Fruit fly (Drosophila melanogaster): ENCODE measurements around the gene CG13101.

The CG13101 gene

dm6 chr2L:8982584-8983302, 1.9 kb downstream of the CG13101 start (continued):
- TF ChIP-seq CG9876 (GFP tag; optimal IDR thresholded peaks at IDR 0.05) (no peak), CG31365 (tag; optimal IDR thresholded peaks at IDR 0.05) (no peak), ttk (GFP tag; IDR thresholded peaks at IDR 0.05) (peak; percentile 33; the same call in 1 of the 2 replicates), B-H1 (GFP tag; IDR thresholded peaks at IDR 0.05) (0 out of 3 replicates have a peak, but pooled peaks have one; percentile 24), lov (optimal IDR thresholded peaks at IDR 0.05) (no peak), lov (GFP tag; IDR thresholded peaks at IDR 0.05) (no peak), dmrt99B (tag; optimal IDR thresholded peaks at IDR 0.05) (peak; percentile 75), Sry-δ (GFP tag; optimal IDR thresholded peaks at IDR 0.05) (no peak), ap (GFP tag; IDR thresholded peaks at IDR 0.05) (no peak), lmd (GFP tag; IDR thresholded peaks at IDR 0.05) (peak; percentile 62; the same call in 1 of the 2 replicates), CG10147 (GFP tag; optimal IDR thresholded peaks at IDR 0.05) (peak; percentile 50), CG8359 (GFP tag; optimal IDR thresholded peaks at IDR 0.05; ENCODE audit: borderline replicate concordance) (no peak), CG3726 (GFP tag; IDR thresholded peaks at IDR 0.05) (no peak), CG10267 (tag; optimal IDR thresholded peaks at IDR 0.05) (peak; percentile 34), Ptx1 (GFP tag; IDR thresholded peaks at IDR 0.05) (peak; percentile 62), CG8388 (GFP tag; optimal IDR thresholded peaks at IDR 0.05) (peak; percentile 31), Ets65A (GFP tag) (peak; percentile 51), Atf3 (GFP tag; optimal IDR thresholded peaks at IDR 0.05) (peak; percentile 34), Doc3 (GFP tag; IDR thresholded peaks at IDR 0.05; ENCODE audit: partially characterized antibody) (no peak), Hmr (GFP tag; optimal IDR thresholded peaks at IDR 0.05) (peak; percentile 49), so (GFP tag; IDR thresholded peaks at IDR 0.05) (peak; percentile 70; the same call in 1 of the 3 replicates), corto (GFP tag; optimal IDR thresholded peaks at IDR 0.05) (no peak), Hr78 (GFP tag; optimal IDR thresholded peaks at IDR 0.05) (peak in 1 of 2 experiments; percentile 67), Adf1 (GFP tag; IDR thresholded peaks at IDR 0.05) (no peak), seq (GFP tag; IDR thresholded peaks at IDR 0.05) (peak; percentile 32; the same call in 1 of the 2 replicates), sens-2 (GFP tag; IDR thresholded peaks at IDR 0.05) (0 out of 2 replicates have a peak, but pooled peaks have one; percentile 30), vvl (GFP tag; IDR thresholded peaks at IDR 0.05) (no peak; the same call in 1 of the 2 replicates), fd96Cb (tag; optimal IDR thresholded peaks at IDR 0.05) (peak; percentile 41), Xrp1 (GFP tag; IDR thresholded peaks at IDR 0.05) (peak; percentile 38; the same call in 1 of the 2 replicates), fu2 (GFP tag; optimal IDR thresholded peaks at IDR 0.05) (no peak), Camta (GFP tag; optimal IDR thresholded peaks at IDR 0.05) (no peak), sc (optimal IDR thresholded peaks at IDR 0.05) (no peak), sc (GFP tag; optimal IDR thresholded peaks at IDR 0.05) (no peak), gcm (GFP tag; optimal IDR thresholded peaks at IDR 0.05) (peak; percentile 20), maf-S (GFP tag; optimal IDR thresholded peaks at IDR 0.05) (peak; percentile 44), dm (GFP tag; optimal IDR thresholded peaks at IDR 0.05) (peak; percentile 11), sob (GFP tag; IDR thresholded peaks at IDR 0.05) (peak; percentile 47; the same call in 1 of the 2 replicates), abd-A (tag; optimal IDR thresholded peaks at IDR 0.05) (peak; percentile 3), sug (tag; optimal IDR thresholded peaks at IDR 0.05) (no peak), CG2199 (GFP tag; IDR thresholded peaks at IDR 0.05) (no peak), CG8089 (GFP tag; optimal IDR thresholded peaks at IDR 0.05) (peak; percentile 13), bbx (GFP tag; IDR thresholded peaks at IDR 0.05; ENCODE audit: partially characterized antibody) (no peak), CG10543 (GFP tag; optimal IDR thresholded peaks at IDR 0.05) (peak; percentile 2), zen (tag; optimal IDR thresholded peaks at IDR 0.05) (no peak), sqz (GFP tag; optimal IDR thresholded peaks at IDR 0.05) (peak; percentile 49), CG2712 (tag; optimal IDR thresholded peaks at IDR 0.05) (peak; percentile 9), otp (GFP tag; IDR thresholded peaks at IDR 0.05) (no peak), CG14965 (GFP tag; optimal IDR thresholded peaks at IDR 0.05; ENCODE audit: borderline replicate concordance) (no peak), CG10654 (GFP tag; optimal IDR thresholded peaks at IDR 0.05) (peak; percentile 4), Rfx (GFP tag; IDR thresholded peaks at IDR 0.05) (peak; percentile 76)
